Fruit fly (Drosophila melanogaster) whole organism, embryonic: Measurements from ENCODE around the gene CG13258.

Source experiments
- Atf6 ChIP-seq: fragments of 200-800 bp; sonication (Bioruptor generic); IDR thresholded peaks from 2 replicates; pipeline ENCODE4 v1.3.6; 2022; ENCODE audit warnings: missing biosample characterization, missing genetic modification characterization
- Blimp-1 ChIP-seq: fragments of 200-800 bp; sonication (Bioruptor generic); optimal IDR thresholded peaks from 3 replicates; lab custom pipeline; 2018; ENCODE audit warnings: missing biosample characterization, missing genetic modification characterization, mild to moderate bottlenecking, moderate library complexity, missing genetic modification reagents
- CG10543 ChIP-seq: fragments of 200-800 bp; sonication (Bioruptor generic); optimal IDR thresholded peaks from 3 replicates; lab custom pipeline; 2017; ENCODE audit warnings: missing biosample characterization, mild to moderate bottlenecking, missing genetic modification characterization, moderate library complexity
- CG10959 ChIP-seq: fragments of 200-800 bp; sonication (Bioruptor generic); IDR thresholded peaks from 2 replicates; pipeline ENCODE4 v1.3.6; 2022; ENCODE audit warnings: missing biosample characterization, missing genetic modification characterization
- CG11398 ChIP-seq: fragments of 200-800 bp; sonication (Bioruptor generic); optimal IDR thresholded peaks from 2 replicates; lab custom pipeline; 2016; ENCODE audit warnings: missing biosample characterization, missing genetic modification characterization
- CG12769 ChIP-seq: fragments of 200-800 bp; sonication (Bioruptor generic); optimal IDR thresholded peaks from 2 replicates; lab custom pipeline; 2019; ENCODE audit warnings: missing biosample characterization, mild to moderate bottlenecking, missing genetic modification characterization, moderate library complexity
- CG14860 ChIP-seq: fragments of 200-800 bp; sonication (Bioruptor generic); IDR thresholded peaks from 3 replicates; pipeline ENCODE4 v1.3.6; 2022; ENCODE audit warnings: missing biosample characterization, missing genetic modification characterization; ENCODE audit not compliant: partially characterized antibody
- CG15514 ChIP-seq: fragments of 200-800 bp; sonication (Bioruptor generic); optimal IDR thresholded peaks from 3 replicates; lab custom pipeline; 2017; ENCODE audit warnings: missing biosample characterization, missing genetic modification characterization, mild to moderate bottlenecking, moderate library complexity, missing genetic modification reagents
- CG15601 ChIP-seq: fragments of 200-800 bp; sonication (Bioruptor generic); optimal IDR thresholded peaks from 3 replicates; lab custom pipeline; 2019; ENCODE audit warnings: missing biosample characterization, mild to moderate bottlenecking, missing genetic modification characterization, moderate library complexity
- CG15696 ChIP-seq: fragments of 200-800 bp; sonication (Bioruptor generic); optimal IDR thresholded peaks from 2 replicates; lab custom pipeline; 2019; ENCODE audit warnings: missing biosample characterization, mild to moderate bottlenecking, missing genetic modification characterization, moderate library complexity
- CG1647 ChIP-seq: fragments of 200-800 bp; sonication (Bioruptor generic); optimal IDR thresholded peaks from 3 replicates; lab custom pipeline; 2016; ENCODE audit warnings: missing biosample characterization, missing genetic modification characterization
- CG17359 ChIP-seq: fragments of 200-800 bp; sonication (Bioruptor generic); optimal IDR thresholded peaks from 3 replicates; lab custom pipeline; 2018; ENCODE audit warnings: missing biosample characterization, mild to moderate bottlenecking, missing genetic modification characterization, moderate library complexity
- CG17385 ChIP-seq: fragments of 200-800 bp; sonication (Bioruptor generic); optimal IDR thresholded peaks from 3 replicates; lab custom pipeline; 2018; ENCODE audit warnings: missing biosample characterization, mild to moderate bottlenecking, missing genetic modification characterization
- CG17912 ChIP-seq: fragments of 200-800 bp; sonication (Bioruptor generic); optimal IDR thresholded peaks from 2 replicates; lab custom pipeline; 2018; ENCODE audit warnings: missing biosample characterization, mild to moderate bottlenecking, missing genetic modification characterization
- CG18764 ChIP-seq: fragments of 200-800 bp; sonication (Bioruptor generic); optimal IDR thresholded peaks from 3 replicates; lab custom pipeline; 2016; ENCODE audit warnings: missing biosample characterization, missing genetic modification characterization
- CG32532 ChIP-seq: fragments of 200-800 bp; sonication (Bioruptor generic); IDR thresholded peaks from 2 replicates; pipeline ENCODE4 v1.3.6; 2022; ENCODE audit warnings: missing biosample characterization, missing genetic modification characterization
- CG3281 ChIP-seq: fragments of 200-800 bp; sonication (Bioruptor generic); optimal IDR thresholded peaks from 3 replicates; lab custom pipeline; 2017; ENCODE audit warnings: missing biosample characterization, mild to moderate bottlenecking, missing genetic modification characterization
- CG34376 ChIP-seq: fragments of 200-800 bp; sonication (Bioruptor generic); optimal IDR thresholded peaks from 2 replicates; lab custom pipeline; 2018; ENCODE audit warnings: missing biosample characterization, mild to moderate bottlenecking, missing genetic modification characterization
- CG4424 ChIP-seq: fragments of 200-800 bp; sonication (Bioruptor generic); optimal IDR thresholded peaks from 3 replicates; lab custom pipeline; 2016; ENCODE audit warnings: missing biosample characterization, missing genetic modification characterization
- CG4854 ChIP-seq: fragments of 200-800 bp; sonication (Bioruptor generic); optimal IDR thresholded peaks from 2 replicates; lab custom pipeline; 2016; ENCODE audit warnings: missing biosample characterization, missing genetic modification characterization, inconsistent platforms
- CG6791 ChIP-seq: fragments of 200-800 bp; sonication (Bioruptor generic); IDR thresholded peaks from 3 replicates; pipeline ENCODE4 v1.3.6; 2022; ENCODE audit warnings: missing biosample characterization, missing genetic modification characterization; ENCODE audit not compliant: partially characterized antibody
- CG8359 ChIP-seq: fragments of 200-800 bp; sonication (Bioruptor generic); optimal IDR thresholded peaks from 2 replicates; lab custom pipeline; 2017; ENCODE audit warnings: missing biosample characterization, mild to moderate bottlenecking, missing genetic modification characterization, borderline replicate concordance
- CG8924 ChIP-seq: fragments of 200-800 bp; optimal IDR thresholded peaks from 3 replicates; lab custom pipeline; 2019; ENCODE audit warnings: missing biosample characterization, mild to moderate bottlenecking, missing genetic modification characterization, moderate library complexity
- D19B ChIP-seq: fragments of 200-800 bp; sonication (Bioruptor generic); optimal IDR thresholded peaks from 2 replicates; lab custom pipeline; 2017; ENCODE audit warnings: missing biosample characterization, mild to moderate bottlenecking, missing genetic modification characterization
- Dbx ChIP-seq: fragments of 200-800 bp; sonication (Bioruptor generic); IDR thresholded peaks from 3 replicates; pipeline ENCODE4 v1.3.6; 2022; ENCODE audit warnings: missing biosample characterization, missing genetic modification characterization
- Doc3 ChIP-seq: fragments of 200-800 bp; sonication (Bioruptor generic); IDR thresholded peaks from 3 replicates; pipeline ENCODE4 v1.3.6; 2022; ENCODE audit warnings: missing biosample characterization, missing genetic modification characterization; ENCODE audit not compliant: partially characterized antibody
- Ets65A ChIP-seq: fragments of 200-800 bp; sonication (Bioruptor generic); peaks from one replicate; lab custom pipeline; 2016; ENCODE audit warnings: missing biosample characterization, missing genetic modification characterization
- HmgZ ChIP-seq: fragments of 200-800 bp; sonication (Bioruptor generic); optimal IDR thresholded peaks from 2 replicates; lab custom pipeline; 2018; ENCODE audit warnings: missing biosample characterization, mild to moderate bottlenecking, missing genetic modification characterization
- Hmr ChIP-seq: fragments of 200-800 bp; sonication (Bioruptor generic); optimal IDR thresholded peaks from 3 replicates; lab custom pipeline; 2017; ENCODE audit warnings: mild to moderate bottlenecking, missing biosample characterization, missing genetic modification reagents, missing genetic modification characterization
- Kr ChIP-seq: fragments of 200-800 bp; sonication (Bioruptor generic); optimal IDR thresholded peaks from 2 replicates; lab custom pipeline; 2017; ENCODE audit warnings: missing biosample characterization, mild to moderate bottlenecking, missing genetic modification characterization
- Sry-δ ChIP-seq: fragments of 200-800 bp; sonication (Bioruptor generic); optimal IDR thresholded peaks from 2 replicates; lab custom pipeline; 2016; ENCODE audit warnings: missing biosample characterization, missing genetic modification characterization
- Taf1 ChIP-seq: fragments of 200-800 bp; sonication (Bioruptor generic); IDR thresholded peaks from 2 replicates; pipeline ENCODE4 v1.3.6; 2022; ENCODE audit warnings: missing biosample characterization, missing genetic modification characterization
- aop ChIP-seq: fragments of 200-800 bp; sonication (Bioruptor generic); IDR thresholded peaks from 2 replicates; pipeline ENCODE4 v1.3.6; 2022; ENCODE audit warnings: missing biosample characterization, missing genetic modification characterization
- bowl ChIP-seq: fragments of 200-800 bp; sonication (Bioruptor generic); IDR thresholded peaks from 2 replicates; pipeline ENCODE4 v1.3.6; 2022; ENCODE audit warnings: missing biosample characterization, missing genetic modification characterization
- br ChIP-seq: fragments of >200 bp; optimal IDR thresholded peaks from 2 replicates; lab custom pipeline; 2017
- chinmo ChIP-seq: fragments of 200-800 bp; sonication (Bioruptor generic); IDR thresholded peaks from 4 replicates; pipeline ENCODE4 v1.3.6; 2022; ENCODE audit warnings: missing biosample characterization, missing genetic modification characterization; ENCODE audit not compliant: partially characterized antibody
- dysf ChIP-seq: fragments of 200-800 bp; sonication (Bioruptor generic); IDR thresholded peaks from 3 replicates; pipeline ENCODE4 v1.3.6; 2022; ENCODE audit warnings: missing biosample characterization, missing genetic modification characterization
- ems ChIP-seq: fragments of 200-800 bp; sonication (Bioruptor generic); optimal IDR thresholded peaks from 3 replicates; lab custom pipeline; 2016; ENCODE audit warnings: missing biosample characterization, missing genetic modification characterization
- ken ChIP-seq: fragments of 200-800 bp; sonication (Bioruptor generic); IDR thresholded peaks from 3 replicates; pipeline ENCODE4 v1.3.6; 2022; ENCODE audit warnings: missing biosample characterization, missing genetic modification characterization
- lov ChIP-seq, 2 experiments: fragments of 200-800 bp in 1 of 2; fragments of >200 bp in 1 of 2; sonication (Bioruptor generic) in 1 of 2; IDR thresholded peaks in 1 of 2; optimal IDR thresholded peaks in 1 of 2; 2 replicates in 1 of 2; 3 replicates in 1 of 2; pipeline versions ENCODE4 v1.3.6 to Lab custom; 2017 to 2022; ENCODE audit warnings: missing biosample characterization in 1 of 2, missing genetic modification characterization in 1 of 2
- mld ChIP-seq: fragments of 200-800 bp; sonication (Bioruptor generic); IDR thresholded peaks from 3 replicates; pipeline ENCODE4 v1.3.6; 2022; ENCODE audit warnings: missing biosample characterization, missing genetic modification characterization; ENCODE audit not compliant: partially characterized antibody
- pho ChIP-seq: fragments of 200-800 bp; sonication (Bioruptor generic); optimal IDR thresholded peaks from 2 replicates; lab custom pipeline; 2016; ENCODE audit warnings: missing biosample characterization, missing genetic modification characterization
- salm ChIP-seq: fragments of 200-800 bp; sonication (Bioruptor generic); optimal IDR thresholded peaks from 2 replicates; lab custom pipeline; 2018; ENCODE audit warnings: missing biosample characterization, mild to moderate bottlenecking, missing genetic modification characterization
- shn ChIP-seq: fragments of 200-800 bp; sonication (Bioruptor generic); optimal IDR thresholded peaks from 3 replicates; lab custom pipeline; 2016; ENCODE audit warnings: missing biosample characterization, missing genetic modification characterization
- so ChIP-seq: fragments of 200-800 bp; sonication (Bioruptor generic); IDR thresholded peaks from 3 replicates; pipeline ENCODE4 v1.3.6; 2022; ENCODE audit warnings: missing biosample characterization, missing genetic modification characterization
- sr ChIP-seq: fragments of 200-800 bp; sonication (Bioruptor generic); IDR thresholded peaks from 3 replicates; pipeline ENCODE4 v1.3.6; 2022; ENCODE audit warnings: missing biosample characterization, missing genetic modification characterization
- tll ChIP-seq, 2 experiments: fragments of 200-800 bp in 1 of 2; fragments of >200 bp in 1 of 2; sonication (Bioruptor generic) in 1 of 2; optimal IDR thresholded peaks; 2 replicates each; lab custom pipeline; 2017 to 2019; ENCODE audit warnings: missing biosample characterization in 2 of 2, missing genetic modification characterization in 2 of 2, mild to moderate bottlenecking in 1 of 2, moderate library complexity in 1 of 2
- toy ChIP-seq: fragments of 200-800 bp; sonication (Bioruptor generic); IDR thresholded peaks from 2 replicates; pipeline ENCODE4 v1.3.6; 2022; ENCODE audit warnings: missing biosample characterization, missing genetic modification characterization
- trem ChIP-seq: fragments of 200-800 bp; optimal IDR thresholded peaks from 3 replicates; lab custom pipeline; 2019; ENCODE audit warnings: missing biosample characterization, mild to moderate bottlenecking, missing genetic modification characterization, moderate library complexity
- unc-4 ChIP-seq: fragments of 200-800 bp; sonication (Bioruptor generic); IDR thresholded peaks from 2 replicates; pipeline ENCODE4 v1.3.6; 2022; ENCODE audit warnings: missing biosample characterization, missing genetic modification characterization; ENCODE audit not compliant: partially characterized antibody

The CG13258 gene

dm6 chr2L:16275809-16276178 lies 17.0 kb downstream of the CG13258 start (continued):
- TF ChIP-seq lov (optimal IDR thresholded peaks at IDR 0.05; lab: Kevin White, UChicago) = no peak
- TF ChIP-seq lov (GFP tag; IDR thresholded peaks at IDR 0.05; lab: Robert Waterston, UW) = no peak
- TF ChIP-seq dysf = peak; percentile 68
- no peak for TF ChIP-seq unc-4 (GFP tag; lab: Robert Waterston, UW)
- TF ChIP-seq CG4424 = no peak
- no peak for TF ChIP-seq chinmo (GFP tag; lab: Robert Waterston, UW)
- no peak for TF ChIP-seq so (GFP tag; lab: Robert Waterston, UW)
- TF ChIP-seq CG6791 (GFP tag; lab: Robert Waterston, UW) = no peak
- no peak for TF ChIP-seq toy (GFP tag; lab: Robert Waterston, UW)
- TF ChIP-seq br = no peak
- no peak for TF ChIP-seq CG14860 (GFP tag; lab: Robert Waterston, UW)
- TF ChIP-seq pho = peak; percentile 48
- TF ChIP-seq CG4854 = peak; percentile 33
- TF ChIP-seq Taf1 (GFP tag; lab: Robert Waterston, UW) = no peak
- peak; percentile 76 for TF ChIP-seq CG3281 (GFP tag; lab: Kevin White, UChicago)
- no peak for TF ChIP-seq shn
- TF ChIP-seq CG15696 (tag; lab: Kevin White, UChicago) = no peak
- peak; percentile 52 for TF ChIP-seq Blimp-1 (GFP tag; lab: Kevin White, UChicago)
- TF ChIP-seq Doc3 (GFP tag; lab: Robert Waterston, UW) = no peak
- no peak for TF ChIP-seq ken (GFP tag; lab: Robert Waterston, UW)
- peak; percentile 75 for TF ChIP-seq Hmr (GFP tag; lab: Kevin White, UChicago)
- no peak for TF ChIP-seq CG1647 (GFP tag; lab: Kevin White, UChicago)
- TF ChIP-seq ems (GFP tag; lab: Kevin White, UChicago) = peak; percentile 20
- 0 out of 2 replicates have a peak, but pooled peaks have one; percentile 14 for TF ChIP-seq CG32532 (GFP tag; lab: Robert Waterston, UW)
- TF ChIP-seq CG18764 (GFP tag; lab: Kevin White, UChicago) = no peak
- TF ChIP-seq CG10959 (GFP tag; lab: Robert Waterston, UW) = no peak
- peak; percentile 43 for TF ChIP-seq CG17385
- TF ChIP-seq aop (GFP tag; lab: Robert Waterston, UW) = no peak
- TF ChIP-seq CG12769 = peak; percentile 25
- no peak for TF ChIP-seq CG11398 (GFP tag; lab: Kevin White, UChicago)
- 0 out of 3 replicates have a peak, but pooled peaks have one; percentile 28 for TF ChIP-seq sr (GFP tag; lab: Robert Waterston, UW)
- no peak for TF ChIP-seq mld (GFP tag; lab: Robert Waterston, UW)
- no peak for TF ChIP-seq Kr (GFP tag; lab: Kevin White, UChicago)
- TF ChIP-seq HmgZ = no peak
- TF ChIP-seq CG15514 (GFP tag; lab: Kevin White, UChicago) = peak; percentile 45
- TF ChIP-seq trem = no peak
- TF ChIP-seq CG10543 (GFP tag; lab: Kevin White, UChicago) = no peak
- TF ChIP-seq CG15601 (tag; lab: Kevin White, UChicago) = peak; percentile 8
- TF ChIP-seq Ets65A (GFP tag; lab: Kevin White, UChicago) = no peak
- TF ChIP-seq CG17912 (GFP tag; lab: Kevin White, UChicago) = no peak
- TF ChIP-seq CG34376 (GFP tag; lab: Kevin White, UChicago) = no peak
- peak; percentile 44; the same call in 1 of the 3 replicates for TF ChIP-seq Dbx (GFP tag; lab: Robert Waterston, UW)
- no peak for TF ChIP-seq tll (GFP tag; optimal IDR thresholded peaks at IDR 0.05; lab: Kevin White, UChicago)
- TF ChIP-seq salm (tag; lab: Kevin White, UChicago) = no peak
- TF ChIP-seq bowl (GFP tag; lab: Robert Waterston, UW) = no peak
- TF ChIP-seq D19B (GFP tag; lab: Kevin White, UChicago) = peak; percentile 36
- no peak for TF ChIP-seq Sry-δ (GFP tag; lab: Kevin White, UChicago)
- peak; percentile 48 for TF ChIP-seq CG17359 (tag; lab: Kevin White, UChicago)
- TF ChIP-seq CG8359 (GFP tag; lab: Kevin White, UChicago) = no peak
- peak; percentile 62; the same call in 1 of the 2 replicates for TF ChIP-seq Atf6 (GFP tag; lab: Robert Waterston, UW)
- TF ChIP-seq CG8924 (tag; lab: Kevin White, UChicago) = peak; percentile 51
